Worm (Caenorhabditis elegans): ENCODE data around the gene str-86.

str-86 gene

DNA sequence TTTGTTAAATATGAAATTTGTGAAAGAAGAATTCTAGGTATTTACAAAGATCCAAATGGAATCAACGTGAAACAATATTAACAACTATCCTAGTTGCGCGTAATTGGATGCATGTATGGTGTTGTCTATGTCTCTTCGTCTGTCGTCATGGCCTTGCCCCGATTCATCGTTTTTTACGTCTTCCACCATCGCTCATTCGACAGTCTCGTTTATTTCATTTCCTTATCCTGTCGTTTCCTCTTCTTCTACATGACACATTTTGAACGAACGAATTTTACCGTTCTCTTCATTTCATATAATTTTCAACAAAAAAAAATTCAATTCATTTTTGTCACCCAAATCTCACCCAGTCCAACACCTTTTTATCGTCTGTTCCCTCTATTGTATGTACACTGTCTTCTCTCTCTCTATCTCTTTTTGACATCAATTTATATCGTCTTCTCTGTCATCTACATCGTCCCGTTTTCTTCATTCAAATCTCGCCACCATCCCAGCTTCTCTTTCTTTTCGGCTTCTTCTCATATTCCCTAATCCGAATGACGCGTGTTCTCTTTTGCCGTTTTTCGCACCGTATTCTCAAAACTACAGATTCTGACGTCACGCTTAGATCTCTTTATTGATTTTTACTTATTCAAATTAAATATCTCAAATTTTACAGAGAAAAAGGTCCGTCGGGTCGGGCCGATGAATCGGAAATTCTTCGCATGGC, 27.0 kb downstream of the str-86 start, which contains the start of gene ttc-17:
TSS of gene ttc-17 (plus strand) at position 659 of the 709 bp plus-strand sequence.
- TF ChIP-seq ama-1 (optimal IDR thresholded peaks at IDR 0.05) (no peak), ets-7 (tag; optimal IDR thresholded peaks at IDR 0.05) (no peak), sea-1 (GFP tag; conservative IDR thresholded peaks at IDR 0.05) (no peak), pes-1 (GFP tag; IDR thresholded peaks at IDR 0.05) (no peak), tra-4 (tag; optimal IDR thresholded peaks at IDR 0.05) (no peak), tbx-37 (GFP tag; conservative IDR thresholded peaks at IDR 0.05) (no peak), scrt-1 (GFP tag; IDR thresholded peaks at IDR 0.05) (no peak), ceh-36 (tag; optimal IDR thresholded peaks at IDR 0.05) (no peak), hmg-4 (GFP tag; optimal IDR thresholded peaks at IDR 0.05) (no peak), flt-1 (GFP tag; IDR thresholded peaks at IDR 0.05) (no peak), ceh-13 (GFP tag; optimal IDR thresholded peaks at IDR 0.05) (no peak), hmbx-1 (tag; optimal IDR thresholded peaks at IDR 0.05) (no peak), hnd-1 (tag; optimal IDR thresholded peaks at IDR 0.05) (no peak), aly-1 (tag; optimal IDR thresholded peaks at IDR 0.05) (no peak)

- TF ChIP-seq scrt-1 (GFP tag; IDR thresholded peaks at IDR 0.05) = no peak
- TF ChIP-seq ets-7 (tag; optimal IDR thresholded peaks at IDR 0.05) = no peak
- TF ChIP-seq hmg-4 (GFP tag; optimal IDR thresholded peaks at IDR 0.05) = peak; percentile 19
- no peak for TF ChIP-seq hnd-1 (tag; optimal IDR thresholded peaks at IDR 0.05)
- no peak for TF ChIP-seq sea-1 (GFP tag; conservative IDR thresholded peaks at IDR 0.05)
- no peak for TF ChIP-seq ama-1 (optimal IDR thresholded peaks at IDR 0.05)
- no peak for TF ChIP-seq hmbx-1 (tag; optimal IDR thresholded peaks at IDR 0.05)
Measured at ce11 chrV:8949873-8950272, 33.6 kb downstream of the str-86 start.

DNA sequence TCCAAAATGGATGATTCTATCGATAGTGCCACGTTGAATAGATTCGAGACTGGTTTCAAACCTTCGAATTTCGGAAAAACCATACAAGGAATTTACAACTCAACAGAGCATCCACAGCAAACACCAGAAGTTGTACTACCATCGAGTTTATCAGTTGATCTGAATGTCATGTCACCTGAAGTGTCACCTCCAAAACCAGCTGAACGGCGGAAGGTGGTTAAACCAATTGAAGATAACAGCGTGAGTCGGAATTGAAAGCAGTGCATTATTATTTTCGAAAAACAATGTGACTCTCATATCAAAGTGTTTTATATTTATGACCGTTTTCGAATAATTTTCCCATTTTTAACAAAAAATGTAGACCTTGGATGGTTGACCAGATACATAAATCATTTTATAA, 34.5 kb downstream of the str-86 start:
- TF ChIP-seq ceh-36 (tag; optimal IDR thresholded peaks at IDR 0.05) (no peak), pes-1 (GFP tag; IDR thresholded peaks at IDR 0.05) (no peak), ets-7 (tag; optimal IDR thresholded peaks at IDR 0.05) (no peak), scrt-1 (GFP tag; IDR thresholded peaks at IDR 0.05) (no peak), tbx-11 (GFP tag; IDR thresholded peaks at IDR 0.05) (no peak), hmg-4 (GFP tag; optimal IDR thresholded peaks at IDR 0.05) (no peak), ceh-13 (GFP tag; optimal IDR thresholded peaks at IDR 0.05) (no peak)

ce11 chrV:8948365-8948764, 35.1 kb downstream of the str-86 start:
- no peak for TF ChIP-seq B0310.2 (tag; optimal IDR thresholded peaks at IDR 0.05)

DNA sequence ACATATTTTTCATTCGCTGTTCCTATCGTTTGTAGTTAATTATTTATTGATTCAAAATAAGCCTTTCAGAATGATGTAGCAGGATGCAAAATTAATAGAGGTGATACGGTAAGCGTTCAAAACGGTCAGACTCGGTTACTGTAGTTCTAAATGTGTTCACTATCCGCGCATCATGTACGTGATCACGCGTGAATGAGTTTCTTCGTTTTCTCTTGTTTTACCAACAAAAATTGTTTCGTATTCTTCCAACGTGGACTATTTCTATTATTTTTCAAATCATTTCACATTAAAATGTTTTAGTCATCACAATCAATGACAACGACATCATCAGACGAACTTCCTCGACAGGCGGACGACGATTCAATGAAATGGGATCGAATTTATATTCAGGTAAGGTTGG, 36.0 kb downstream of the str-86 start, which contains the start of gene gck-1:
TSS of gene gck-1 (plus strand) at position 301 of the 400 bp plus-strand sequence.
- TF ChIP-seq hmg-4 (GFP tag; optimal IDR thresholded peaks at IDR 0.05) (no peak), ceh-36 (tag; optimal IDR thresholded peaks at IDR 0.05) (no peak), tra-4 (tag; optimal IDR thresholded peaks at IDR 0.05) (no peak), hnd-1 (tag; optimal IDR thresholded peaks at IDR 0.05) (no peak), aly-1 (tag; optimal IDR thresholded peaks at IDR 0.05) (no peak), ama-1 (optimal IDR thresholded peaks at IDR 0.05) (no peak), hmbx-1 (tag; optimal IDR thresholded peaks at IDR 0.05) (no peak), sea-1 (GFP tag; conservative IDR thresholded peaks at IDR 0.05) (no peak), ceh-13 (GFP tag; optimal IDR thresholded peaks at IDR 0.05) (no peak), tbx-11 (GFP tag; IDR thresholded peaks at IDR 0.05) (no peak), pes-1 (GFP tag; IDR thresholded peaks at IDR 0.05) (no peak), F13C5.2 (tag; optimal IDR thresholded peaks at IDR 0.05) (no peak), ets-7 (tag; optimal IDR thresholded peaks at IDR 0.05) (no peak), scrt-1 (GFP tag; IDR thresholded peaks at IDR 0.05) (no peak), tbx-37 (GFP tag; conservative IDR thresholded peaks at IDR 0.05) (no peak)

- no peak for TF ChIP-seq F13C5.2 (tag; optimal IDR thresholded peaks at IDR 0.05)
Measured at ce11 chrV:8946142-8946541, 37.4 kb downstream of the str-86 start.

ce11 chrV:8944481-8944880, 39.0 kb downstream of the str-86 start:
- no peak for TF ChIP-seq tbx-11 (GFP tag; IDR thresholded peaks at IDR 0.05)
- no peak for TF ChIP-seq F13C5.2 (tag; optimal IDR thresholded peaks at IDR 0.05)
- TF ChIP-seq flt-1 (GFP tag; IDR thresholded peaks at IDR 0.05) = no peak
- TF ChIP-seq tbx-37 (GFP tag; conservative IDR thresholded peaks at IDR 0.05) = no peak
- TF ChIP-seq pes-1 (GFP tag; IDR thresholded peaks at IDR 0.05) = no peak
- no peak for TF ChIP-seq ceh-36 (tag; optimal IDR thresholded peaks at IDR 0.05)
- TF ChIP-seq aly-1 (tag; optimal IDR thresholded peaks at IDR 0.05) = no peak
- TF ChIP-seq sea-1 (GFP tag; conservative IDR thresholded peaks at IDR 0.05) = no peak

ce11 chrV:8943963-8944362, 39.5 kb downstream of the str-86 start, which contains the start of gene T19A5.3:
T19A5.3 (minus strand) TSS chrV:8944063.
- TF ChIP-seq ama-1 (optimal IDR thresholded peaks at IDR 0.05) (no peak), tbx-11 (GFP tag; IDR thresholded peaks at IDR 0.05) (no peak), pes-1 (GFP tag; IDR thresholded peaks at IDR 0.05) (no peak), hmbx-1 (tag; optimal IDR thresholded peaks at IDR 0.05) (no peak), sea-1 (GFP tag; conservative IDR thresholded peaks at IDR 0.05) (no peak), ceh-36 (tag; optimal IDR thresholded peaks at IDR 0.05) (no peak), B0310.2 (tag; optimal IDR thresholded peaks at IDR 0.05) (no peak), tbx-37 (GFP tag; conservative IDR thresholded peaks at IDR 0.05) (no peak), ceh-13 (GFP tag; optimal IDR thresholded peaks at IDR 0.05) (no peak), flt-1 (GFP tag; IDR thresholded peaks at IDR 0.05) (no peak)

Measured in whole organism, early embryonic.